Worm (Caenorhabditis elegans) whole organism, young adult: ENCODE measurements around the gene C06B3.6.

Source experiments
- B0019.2 ChIP-seq: fragments of 200-800 bp; sonication (Bioruptor generic); conservative IDR thresholded peaks from 2 replicates; pipeline ENCODE4 v1.3.6; 2022; ENCODE audit warnings: missing genetic modification reagents, missing genetic modification characterization, missing compliant biosample characterization
- C06A6.2 ChIP-seq: fragments of 200-800 bp; sonication (Bioruptor generic); conservative IDR thresholded peaks from 2 replicates; pipeline ENCODE4 v1.3.6; 2022; ENCODE audit warnings: missing genetic modification characterization, missing compliant biosample characterization
- F39B2.1 ChIP-seq: fragments of 200-800 bp; sonication (Bioruptor generic); IDR thresholded peaks from 2 replicates; pipeline ENCODE4 v1.3.6; 2022; ENCODE audit warnings: missing genetic modification reagents, missing genetic modification characterization, missing compliant biosample characterization
- F52B5.7 ChIP-seq: sonication (generic microtip); optimal IDR thresholded peaks from 2 replicates; lab custom pipeline; 2016; ENCODE audit warnings: mild to moderate bottlenecking, missing genetic modification characterization, missing compliant biosample characterization
- F55B11.4 ChIP-seq: sonication (generic microtip); optimal IDR thresholded peaks from 2 replicates; lab custom pipeline; 2016; ENCODE audit warnings: missing compliant biosample characterization, missing genetic modification characterization, borderline replicate concordance; ENCODE audit not compliant: insufficient read depth
- Y53F4B.3 ChIP-seq: fragments of 200-800 bp; sonication (Bioruptor generic); IDR thresholded peaks from 2 replicates; pipeline ENCODE4 v1.3.6; 2022; ENCODE audit warnings: missing genetic modification reagents, missing genetic modification characterization, missing compliant biosample characterization
- Y79H2A.3 ChIP-seq: fragments of 200-800 bp; sonication (Bioruptor generic); conservative IDR thresholded peaks from 2 replicates; pipeline ENCODE4 v1.3.6; 2022; ENCODE audit warnings: missing genetic modification reagents, missing genetic modification characterization, missing compliant biosample characterization
- ama-1 ChIP-seq, 3 experiments: fragments of 150-350 bp in 1 of 3; sonication (generic microtip) in 2 of 3; optimal IDR thresholded peaks; 2 replicates each; lab custom pipeline; 2014 to 2018; ENCODE audit warnings: missing biosample characterization in 2 of 3, missing genetic modification characterization in 2 of 3, missing genetic modification reagents in 2 of 3
- atf-7 ChIP-seq: sonication (generic microtip); optimal IDR thresholded peaks from 2 replicates; lab custom pipeline; 2017; ENCODE audit warnings: mild to moderate bottlenecking, missing genetic modification characterization, missing compliant biosample characterization
- ceh-100 ChIP-seq: fragments of 200-800 bp; sonication (Bioruptor generic); IDR thresholded peaks from 2 replicates; pipeline ENCODE4 v1.3.6; 2022; ENCODE audit warnings: missing genetic modification reagents, missing genetic modification characterization, missing compliant biosample characterization
- ceh-27 ChIP-seq: fragments of 200-800 bp; sonication (Bioruptor generic); optimal IDR thresholded peaks from 2 replicates; lab custom pipeline; 2018; ENCODE audit warnings: mild to moderate bottlenecking, missing genetic modification characterization, moderate library complexity, missing compliant biosample characterization
- ceh-40 ChIP-seq: fragments of 200-800 bp; sonication (Bioruptor generic); IDR thresholded peaks from 2 replicates; pipeline ENCODE4 v1.3.6; 2022; ENCODE audit warnings: missing genetic modification characterization, missing compliant biosample characterization
- ceh-58 ChIP-seq: fragments of 200-800 bp; sonication (Bioruptor generic); IDR thresholded peaks from 2 replicates; pipeline ENCODE4 v1.3.6; 2022; ENCODE audit warnings: missing genetic modification characterization, missing compliant biosample characterization
- ekl-4 ChIP-seq: fragments of 200-800 bp; sonication (Bioruptor generic); IDR thresholded peaks from 2 replicates; pipeline ENCODE4 v1.3.6; 2022; ENCODE audit warnings: missing genetic modification reagents, missing genetic modification characterization, missing compliant biosample characterization
- ets-4 ChIP-seq: fragments of 200-800 bp; sonication (Bioruptor generic); optimal IDR thresholded peaks from 2 replicates; lab custom pipeline; 2018; ENCODE audit warnings: mild to moderate bottlenecking, missing genetic modification characterization, missing compliant biosample characterization
- fkh-3 ChIP-seq: sonication (generic microtip); optimal IDR thresholded peaks from 2 replicates; lab custom pipeline; 2016; ENCODE audit warnings: mild to moderate bottlenecking, missing genetic modification characterization, missing compliant biosample characterization
- gei-17 ChIP-seq: fragments of 200-800 bp; sonication (Bioruptor generic); optimal IDR thresholded peaks from 2 replicates; lab custom pipeline; 2018; ENCODE audit warnings: mild to moderate bottlenecking, missing genetic modification characterization, missing compliant biosample characterization
- hmg-20 ChIP-seq: fragments of 200-800 bp; sonication (Bioruptor generic); IDR thresholded peaks from 2 replicates; pipeline ENCODE4 v1.3.6; 2022; ENCODE audit warnings: missing genetic modification reagents, missing genetic modification characterization, missing compliant biosample characterization
- hsf-1 ChIP-seq: fragments of 200-800 bp; sonication (Bioruptor generic); IDR thresholded peaks from 2 replicates; pipeline ENCODE4 v1.3.6; 2022; ENCODE audit warnings: missing genetic modification reagents, missing genetic modification characterization, missing compliant biosample characterization
- let-526 ChIP-seq: fragments of 200-800 bp; sonication (Bioruptor generic); IDR thresholded peaks from 2 replicates; pipeline ENCODE4 v1.3.6; 2022; ENCODE audit warnings: missing genetic modification reagents, missing genetic modification characterization, missing compliant biosample characterization
- lir-1 ChIP-seq: fragments of 200-800 bp; sonication (Bioruptor generic); conservative IDR thresholded peaks from 2 replicates; pipeline ENCODE4 v1.3.6; 2022; ENCODE audit warnings: missing genetic modification reagents, missing genetic modification characterization, missing compliant biosample characterization
- madf-10 ChIP-seq: sonication (generic microtip); optimal IDR thresholded peaks from 2 replicates; lab custom pipeline; 2016; ENCODE audit warnings: mild to moderate bottlenecking, missing genetic modification characterization, missing compliant biosample characterization
- madf-3 ChIP-seq: fragments of 200-800 bp; sonication (Bioruptor generic); IDR thresholded peaks from 2 replicates; pipeline ENCODE4 v1.3.6; 2022; ENCODE audit warnings: missing genetic modification reagents, missing genetic modification characterization, missing compliant biosample characterization
- nfya-1 ChIP-seq: sonication (generic microtip); optimal IDR thresholded peaks from 2 replicates; lab custom pipeline; 2017; ENCODE audit warnings: antibody characterized with exemption, missing compliant biosample characterization, missing genetic modification characterization, borderline replicate concordance; ENCODE audit not compliant: insufficient read depth
- nhr-120 ChIP-seq: fragments of 200-800 bp; sonication (Bioruptor generic); IDR thresholded peaks from 2 replicates; pipeline ENCODE4 v1.3.6; 2022; ENCODE audit warnings: missing genetic modification characterization, missing compliant biosample characterization
- nhr-27 ChIP-seq: fragments of 200-800 bp; sonication (Bioruptor generic); optimal IDR thresholded peaks from 2 replicates; lab custom pipeline; 2018; ENCODE audit warnings: mild to moderate bottlenecking, missing genetic modification characterization, moderate library complexity, missing compliant biosample characterization
- nhr-90 ChIP-seq: sonication (generic microtip); optimal IDR thresholded peaks from 2 replicates; lab custom pipeline; 2016; ENCODE audit warnings: missing genotype, mild to moderate bottlenecking, missing genetic modification characterization, missing compliant biosample characterization
- snpc-4 ChIP-seq, 5 experiments: fragments of 150-350 bp in 1 of 5; sonication (generic microtip) in 4 of 5; optimal IDR thresholded peaks; 2 replicates each; lab custom pipeline; 2014 to 2018; ENCODE audit warnings: missing genetic modification characterization in 5 of 5, missing biosample characterization in 3 of 5, antibody characterized with exemption in 2 of 5, mild to moderate bottlenecking in 2 of 5, missing compliant biosample characterization in 2 of 5, missing genotype in 2 of 5, moderate library complexity in 2 of 5, missing genetic modification reagents in 1 of 5
- somi-1 ChIP-seq: fragments of 200-800 bp; sonication (Bioruptor generic); optimal IDR thresholded peaks from 2 replicates; lab custom pipeline; 2018; ENCODE audit warnings: mild to moderate bottlenecking, missing genetic modification characterization, missing compliant biosample characterization
- sptf-2 ChIP-seq: fragments of 200-800 bp; sonication (Bioruptor generic); optimal IDR thresholded peaks from 2 replicates; lab custom pipeline; 2018; ENCODE audit warnings: mild to moderate bottlenecking, missing genetic modification characterization, missing compliant biosample characterization
- ztf-18 ChIP-seq: sonication (generic microtip); optimal IDR thresholded peaks from 2 replicates; lab custom pipeline; 2016; ENCODE audit warnings: missing genotype, mild to moderate bottlenecking, missing genetic modification characterization, missing compliant biosample characterization
- ztf-25 ChIP-seq: fragments of 200-800 bp; sonication (Bioruptor generic); IDR thresholded peaks from 2 replicates; pipeline ENCODE4 v1.3.6; 2022; ENCODE audit warnings: missing genetic modification reagents, missing genetic modification characterization, missing compliant biosample characterization
- ztf-26 ChIP-seq: sonication (generic microtip); optimal IDR thresholded peaks from 2 replicates; lab custom pipeline; 2017; ENCODE audit warnings: missing genetic modification characterization, missing compliant biosample characterization

The C06B3.6 gene

ce11 chrV:13942082-13942481 lies 33.3 kb upstream of the C06B3.6 start, which contains the start of gene dpr-1:
Gene dpr-1 (minus strand): TSS chrV:13942182.
- no peak for TF ChIP-seq hsf-1 (GFP tag; lab: Robert Waterston, UW)
- TF ChIP-seq ets-4 (GFP tag; lab: Kevin White, UChicago): no peak
- no peak for TF ChIP-seq sptf-2 (GFP tag; lab: Kevin White, UChicago)
- no peak for TF ChIP-seq ztf-25

ce11 chrV:13936850-13937249 lies 28.1 kb upstream of the C06B3.6 start, which contains the start of gene srw-145:
Gene srw-145 (plus strand): TSS chrV:13937150.
- TF ChIP-seq let-526 (GFP tag; lab: Robert Waterston, UW): no peak
- no peak for TF ChIP-seq ztf-26 (tag; lab: Kevin White, UChicago)
- TF ChIP-seq ceh-27 (GFP tag; lab: Kevin White, UChicago): no peak
- TF ChIP-seq nhr-90 (tag; lab: Kevin White, UChicago): no peak
- TF ChIP-seq madf-3 (GFP tag; lab: Robert Waterston, UW): no peak
- no peak for TF ChIP-seq somi-1 (GFP tag; lab: Kevin White, UChicago)
- no peak for TF ChIP-seq ama-1 (optimal IDR thresholded peaks at IDR 0.05; lab: Kevin White, UChicago)
- no peak for TF ChIP-seq ama-1 (GFP tag; optimal IDR thresholded peaks at IDR 0.05; lab: Kevin White, UChicago)
- TF ChIP-seq ceh-100: no peak
- TF ChIP-seq B0019.2: no peak
- TF ChIP-seq nhr-120 (GFP tag; lab: Robert Waterston, UW): no peak
- no peak for TF ChIP-seq C06A6.2 (GFP tag; lab: Robert Waterston, UW)
- no peak for TF ChIP-seq nhr-27 (tag; lab: Kevin White, UChicago)

ce11 chrV:13936052-13936451 lies 27.3 kb upstream of the C06B3.6 start:
- no peak for TF ChIP-seq F52B5.7
- TF ChIP-seq atf-7 (tag; lab: Kevin White, UChicago): no peak
- TF ChIP-seq lir-1: no peak
- TF ChIP-seq nhr-27 (tag; lab: Kevin White, UChicago): no peak
- TF ChIP-seq ceh-58 (GFP tag; lab: Robert Waterston, UW): no peak
- no peak for TF ChIP-seq ceh-40
- no peak for TF ChIP-seq ztf-18 (tag; lab: Kevin White, UChicago)
- no peak for TF ChIP-seq F55B11.4 (tag; lab: Kevin White, UChicago)

- no peak for TF ChIP-seq gei-17 (GFP tag; lab: Kevin White, UChicago)
- TF ChIP-seq nfya-1 (tag; lab: Kevin White, UChicago): no peak
- TF ChIP-seq snpc-4 (GFP tag; optimal IDR thresholded peaks at IDR 0.05; lab: Kevin White, UChicago): no peak
- TF ChIP-seq snpc-4 (tag; optimal IDR thresholded peaks at IDR 0.05; lab: Kevin White, UChicago): no peak
- no peak for TF ChIP-seq madf-10 (tag; lab: Kevin White, UChicago)
- no peak for TF ChIP-seq F39B2.1 (GFP tag; lab: Robert Waterston, UW)
- TF ChIP-seq Y79H2A.3 (GFP tag; lab: Robert Waterston, UW): no peak
- no peak for TF ChIP-seq fkh-3
- no peak for TF ChIP-seq hmg-20 (GFP tag; lab: Robert Waterston, UW)
- no peak for TF ChIP-seq Y53F4B.3
- TF ChIP-seq ekl-4: no peak
Measured at ce11 chrV:13935423-13935822, 26.7 kb upstream of the C06B3.6 start.
